Fruit fly (Drosophila melanogaster) whole organism, embryonic: ENCODE measurements around the gene SMC6.
A peak's percentile ranks its signal among the peaks of the same experiment; 100 is the strongest.

Source experiments
- ATbp ChIP-seq: fragments of 200-800 bp; sonication (Bioruptor generic); optimal IDR thresholded peaks from 2 replicates; lab custom pipeline; 2017; ENCODE audit warnings: missing biosample characterization, mild to moderate bottlenecking, missing genetic modification characterization, missing genetic modification reagents
- Aef1 ChIP-seq: fragments of 200-800 bp; sonication (Bioruptor generic); IDR thresholded peaks from 3 replicates; pipeline ENCODE4 v1.3.6; 2022; ENCODE audit warnings: missing biosample characterization, missing genetic modification characterization
- Bgb ChIP-seq: fragments of 200-800 bp; sonication (Bioruptor generic); IDR thresholded peaks from 2 replicates; pipeline ENCODE4 v1.3.6; 2022; ENCODE audit warnings: missing biosample characterization, missing genetic modification characterization; ENCODE audit not compliant: partially characterized antibody
- CG10654 ChIP-seq: fragments of 200-800 bp; sonication (Bioruptor generic); optimal IDR thresholded peaks from 2 replicates; lab custom pipeline; 2016; ENCODE audit warnings: missing biosample characterization, missing genetic modification characterization
- CG12104 ChIP-seq: fragments of 200-800 bp; sonication (Bioruptor generic); optimal IDR thresholded peaks from 3 replicates; lab custom pipeline; 2016; ENCODE audit warnings: missing biosample characterization, missing genetic modification characterization
- CG13624 ChIP-seq: fragments of 200-800 bp; sonication (Bioruptor generic); optimal IDR thresholded peaks from 2 replicates; lab custom pipeline; 2016; ENCODE audit warnings: missing biosample characterization, missing genetic modification characterization
- CG14014 ChIP-seq: fragments of 200-800 bp; sonication (Bioruptor generic); IDR thresholded peaks from 2 replicates; pipeline ENCODE4 v1.3.6; 2022; ENCODE audit warnings: missing biosample characterization, missing genetic modification characterization
- CG14710 ChIP-seq: fragments of 200-800 bp; sonication (Bioruptor generic); optimal IDR thresholded peaks from 3 replicates; lab custom pipeline; 2019; ENCODE audit warnings: missing biosample characterization, mild to moderate bottlenecking, missing genetic modification characterization, moderate library complexity
- CG1647 ChIP-seq: fragments of 200-800 bp; sonication (Bioruptor generic); optimal IDR thresholded peaks from 3 replicates; lab custom pipeline; 2016; ENCODE audit warnings: missing biosample characterization, missing genetic modification characterization
- CG16813 ChIP-seq: fragments of 200-800 bp; sonication (Bioruptor generic); IDR thresholded peaks from 3 replicates; pipeline ENCODE4 v1.3.6; 2022; ENCODE audit warnings: missing biosample characterization, missing genetic modification characterization; ENCODE audit not compliant: partially characterized antibody
- CG16863 ChIP-seq: fragments of 200-800 bp; sonication (Bioruptor generic); optimal IDR thresholded peaks from 3 replicates; lab custom pipeline; 2016; ENCODE audit warnings: missing biosample characterization, missing genetic modification characterization
- CG17328 ChIP-seq: fragments of 200-800 bp; sonication (Bioruptor generic); IDR thresholded peaks from 2 replicates; pipeline ENCODE4 v1.3.6; 2022; ENCODE audit warnings: missing biosample characterization, missing genetic modification characterization
- CG17359 ChIP-seq: fragments of 200-800 bp; sonication (Bioruptor generic); optimal IDR thresholded peaks from 3 replicates; lab custom pipeline; 2018; ENCODE audit warnings: missing biosample characterization, mild to moderate bottlenecking, missing genetic modification characterization, moderate library complexity
- CG17385 ChIP-seq: fragments of 200-800 bp; sonication (Bioruptor generic); optimal IDR thresholded peaks from 3 replicates; lab custom pipeline; 2018; ENCODE audit warnings: missing biosample characterization, mild to moderate bottlenecking, missing genetic modification characterization
- CG18011 ChIP-seq: fragments of 200-800 bp; sonication (Bioruptor generic); optimal IDR thresholded peaks from 2 replicates; lab custom pipeline; 2017; ENCODE audit warnings: missing biosample characterization, missing genetic modification characterization, mild to moderate bottlenecking, moderate library complexity, missing genotype
- CG2889 ChIP-seq: fragments of 200-800 bp; sonication (Bioruptor generic); IDR thresholded peaks from 3 replicates; pipeline ENCODE4 v1.3.6; 2022; ENCODE audit warnings: missing biosample characterization, missing genetic modification characterization
- CG42726 ChIP-seq: fragments of 200-800 bp; sonication (Bioruptor generic); IDR thresholded peaks from 2 replicates; pipeline ENCODE4 v1.3.6; 2022; ENCODE audit warnings: missing biosample characterization, missing genetic modification characterization; ENCODE audit not compliant: partially characterized antibody
- CG5953 ChIP-seq: fragments of 200-800 bp; sonication (Bioruptor generic); IDR thresholded peaks from 2 replicates; pipeline ENCODE4 v1.3.6; 2022; ENCODE audit warnings: missing biosample characterization, missing genetic modification characterization
- CG7372 ChIP-seq: fragments of 200-800 bp; sonication (Bioruptor generic); IDR thresholded peaks from 2 replicates; pipeline ENCODE4 v1.3.6; 2022; ENCODE audit warnings: missing biosample characterization, missing genetic modification characterization
- CG8089 ChIP-seq: fragments of 200-800 bp; sonication (Bioruptor generic); optimal IDR thresholded peaks from 3 replicates; lab custom pipeline; 2016; ENCODE audit warnings: missing biosample characterization, missing genetic modification characterization
- CoRest ChIP-seq: fragments of 200-800 bp; sonication (Bioruptor generic); optimal IDR thresholded peaks from 3 replicates; lab custom pipeline; 2018; ENCODE audit warnings: missing biosample characterization, mild to moderate bottlenecking, missing genetic modification characterization, moderate library complexity
- E2f2 ChIP-seq: fragments of 200-800 bp; sonication (Bioruptor generic); IDR thresholded peaks from 2 replicates; pipeline ENCODE4 v1.3.6; 2022; ENCODE audit warnings: missing biosample characterization, missing genetic modification characterization
- Lhr ChIP-seq: fragments of 200-800 bp; sonication (Bioruptor generic); optimal IDR thresholded peaks from 3 replicates; lab custom pipeline; 2017; ENCODE audit warnings: mild to moderate bottlenecking, missing biosample characterization, missing genetic modification reagents, missing genetic modification characterization
- Meics ChIP-seq: fragments of 200-800 bp; sonication (Bioruptor generic); optimal IDR thresholded peaks from 2 replicates; lab custom pipeline; 2017; ENCODE audit warnings: missing biosample characterization, mild to moderate bottlenecking, missing genetic modification characterization
- Mes4 ChIP-seq: fragments of 200-800 bp; sonication (Bioruptor generic); optimal IDR thresholded peaks from 2 replicates; lab custom pipeline; 2016; ENCODE audit warnings: missing biosample characterization, missing genetic modification characterization
- Trl ChIP-seq, 3 experiments: fragments of >200 bp in 2 of 3; fragments of 200-800 bp in 1 of 3; sonication (Bioruptor generic) in 1 of 3; optimal IDR thresholded peaks; 2 replicates in 1 of 3; 3 replicates in 2 of 3; lab custom pipeline; 2016 to 2017; ENCODE audit warnings: missing biosample characterization in 1 of 3, missing genetic modification characterization in 1 of 3
- abd-A ChIP-seq: fragments of 200-800 bp; sonication (Bioruptor generic); optimal IDR thresholded peaks from 3 replicates; lab custom pipeline; 2019; ENCODE audit warnings: missing biosample characterization, mild to moderate bottlenecking, missing genetic modification characterization, moderate library complexity
- al ChIP-seq: fragments of 200-800 bp; sonication (Bioruptor generic); IDR thresholded peaks from 2 replicates; pipeline ENCODE4 v1.3.6; 2022; ENCODE audit warnings: missing biosample characterization, missing genetic modification characterization
- ato ChIP-seq: fragments of 200-800 bp; sonication (Bioruptor generic); IDR thresholded peaks from 2 replicates; pipeline ENCODE4 v1.3.6; 2022; ENCODE audit warnings: missing biosample characterization, missing genetic modification characterization; ENCODE audit not compliant: partially characterized antibody
- bab2 ChIP-seq: fragments of 200-800 bp; sonication (Bioruptor generic); optimal IDR thresholded peaks from 2 replicates; lab custom pipeline; 2016; ENCODE audit warnings: missing biosample characterization, missing genetic modification characterization
- chif ChIP-seq, 2 experiments: fragments of 200-800 bp; sonication (Bioruptor generic); optimal IDR thresholded peaks; 3 replicates each; lab custom pipeline; 2016; ENCODE audit warnings: missing biosample characterization in 2 of 2, missing genetic modification characterization in 2 of 2
- ci ChIP-seq: fragments of 200-800 bp; sonication (Bioruptor generic); IDR thresholded peaks from 3 replicates; pipeline ENCODE4 v1.3.6; 2022; ENCODE audit warnings: missing biosample characterization, missing genetic modification characterization
- da ChIP-seq: fragments of 200-800 bp; sonication (Bioruptor generic); optimal IDR thresholded peaks from 2 replicates; lab custom pipeline; 2016; ENCODE audit warnings: missing biosample characterization, missing genetic modification characterization
- dati ChIP-seq: fragments of 200-800 bp; sonication (Bioruptor generic); IDR thresholded peaks from 2 replicates; pipeline ENCODE4 v1.3.6; 2022; ENCODE audit warnings: missing biosample characterization, missing genetic modification characterization
- dmrt99B ChIP-seq: fragments of 200-800 bp; sonication (Bioruptor generic); optimal IDR thresholded peaks from 2 replicates; lab custom pipeline; 2018; ENCODE audit warnings: missing biosample characterization, mild to moderate bottlenecking, missing genetic modification characterization, moderate library complexity
- ewg ChIP-seq: fragments of 200-800 bp; sonication (Bioruptor generic); optimal IDR thresholded peaks from 3 replicates; lab custom pipeline; 2017; ENCODE audit warnings: mild to moderate bottlenecking, missing biosample characterization, missing genetic modification reagents, missing genetic modification characterization
- grau ChIP-seq: fragments of 200-800 bp; optimal IDR thresholded peaks from 3 replicates; lab custom pipeline; 2019; ENCODE audit warnings: missing biosample characterization, mild to moderate bottlenecking, missing genetic modification characterization, moderate library complexity
- gsb ChIP-seq: fragments of 200-800 bp; sonication (Bioruptor generic); IDR thresholded peaks from 2 replicates; pipeline ENCODE4 v1.3.6; 2022; ENCODE audit warnings: missing biosample characterization, missing genetic modification characterization
- ken ChIP-seq: fragments of 200-800 bp; sonication (Bioruptor generic); IDR thresholded peaks from 3 replicates; pipeline ENCODE4 v1.3.6; 2022; ENCODE audit warnings: missing biosample characterization, missing genetic modification characterization
- nau ChIP-seq: fragments of 200-800 bp; sonication (Bioruptor generic); optimal IDR thresholded peaks from 3 replicates; lab custom pipeline; 2017; ENCODE audit warnings: missing biosample characterization, mild to moderate bottlenecking, missing genetic modification characterization, missing genetic modification reagents
- pan ChIP-seq, 4 experiments: fragments of >200 bp in 3 of 4; fragments of 200-800 bp in 1 of 4; sonication (Bioruptor generic) in 1 of 4; optimal IDR thresholded peaks in 3 of 4; IDR thresholded peaks in 1 of 4; 2 replicates each; pipeline versions ENCODE4 v1.3.6 to Lab custom; 2017 to 2022; ENCODE audit warnings: missing biosample characterization in 2 of 4, missing genetic modification characterization in 2 of 4, mixed read lengths in 1 of 4
- pnt ChIP-seq: fragments of 200-800 bp; sonication (Bioruptor generic); optimal IDR thresholded peaks from 3 replicates; lab custom pipeline; 2016; ENCODE audit warnings: missing biosample characterization, missing genetic modification characterization
- ro ChIP-seq: fragments of 200-800 bp; sonication (Bioruptor generic); IDR thresholded peaks from 2 replicates; pipeline ENCODE4 v1.3.6; 2022; ENCODE audit warnings: missing biosample characterization, missing genetic modification characterization
- salm ChIP-seq: fragments of 200-800 bp; sonication (Bioruptor generic); optimal IDR thresholded peaks from 2 replicates; lab custom pipeline; 2018; ENCODE audit warnings: missing biosample characterization, mild to moderate bottlenecking, missing genetic modification characterization
- sqz ChIP-seq: fragments of 200-800 bp; sonication (Bioruptor generic); optimal IDR thresholded peaks from 3 replicates; lab custom pipeline; 2018; ENCODE audit warnings: missing biosample characterization, mild to moderate bottlenecking, missing genetic modification characterization
- yki ChIP-seq: fragments of >200 bp; optimal IDR thresholded peaks from 3 replicates; lab custom pipeline; 2018
- zfh1 ChIP-seq: fragments of 200-800 bp; sonication (Bioruptor generic); IDR thresholded peaks from 3 replicates; pipeline ENCODE4 v1.3.6; 2022; ENCODE audit warnings: missing biosample characterization, missing genetic modification characterization

SMC6 gene

DNA sequence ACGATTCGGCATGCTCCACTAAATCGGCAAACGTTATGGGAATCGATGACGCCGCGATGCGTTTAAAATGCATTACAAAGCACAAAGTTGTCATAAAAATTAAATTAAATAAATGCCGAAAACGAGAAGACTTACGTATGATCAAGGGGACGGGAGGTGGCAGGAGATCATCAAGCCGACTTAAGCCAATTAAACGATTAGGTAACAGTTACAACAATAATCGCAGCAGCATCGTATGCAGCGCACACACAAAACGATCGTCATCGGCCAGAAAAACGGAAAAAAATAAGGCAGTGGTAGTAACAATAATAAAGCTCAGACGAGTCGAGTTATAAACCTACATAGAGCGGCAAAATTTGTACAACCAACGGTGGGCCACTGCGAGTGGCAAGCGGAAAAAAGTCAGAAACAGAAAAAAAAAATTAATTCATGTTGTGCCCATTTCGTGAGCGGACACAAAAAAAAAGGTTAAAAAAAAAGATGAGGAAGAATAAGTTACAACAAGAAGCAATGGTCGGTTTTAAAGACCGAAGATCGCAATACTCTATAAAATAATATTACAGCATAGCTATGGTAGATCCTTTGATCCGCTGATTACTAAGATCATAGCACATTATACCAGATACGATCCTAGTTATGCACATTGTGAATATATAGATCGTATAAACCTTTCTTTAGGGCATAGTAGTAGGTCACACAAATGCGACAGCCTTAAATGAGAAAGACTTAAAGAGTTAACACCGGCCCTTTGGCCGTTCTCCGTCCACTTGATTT is 13.3 kb upstream of the SMC6 start (continued):
- TF ChIP-seq CG14710 (tag; lab: Kevin White, UChicago) (peak; percentile 41), E2f2 (GFP tag; lab: Robert Waterston, UW) (peak; percentile 22; the same call in 1 of the 2 replicates), ewg (GFP tag; lab: Kevin White, UChicago) (peak; percentile 38), al (GFP tag; lab: Robert Waterston, UW) (no peak), CG1647 (peak; percentile 13), CG16863 (peak; percentile 4), Mes4 (GFP tag; lab: Kevin White, UChicago) (no peak), grau (peak; percentile 47), da (GFP tag; lab: Kevin White, UChicago) (no peak), Aef1 (0 out of 3 replicates have a peak, but pooled peaks have one; percentile 13), ATbp (GFP tag; lab: Kevin White, UChicago) (peak; percentile 72), CG16813 (GFP tag; lab: Robert Waterston, UW) (no peak), Trl (optimal IDR thresholded peaks at IDR 0.05; lab: Kevin White, UChicago) (no peak), Trl (GFP tag; optimal IDR thresholded peaks at IDR 0.05; lab: Kevin White, UChicago) (peak; percentile 15), ro (GFP tag; lab: Robert Waterston, UW) (no peak), CoRest (peak; percentile 60), Lhr (GFP tag; lab: Kevin White, UChicago) (no peak), CG18011 (no peak), CG7372 (GFP tag; lab: Robert Waterston, UW) (peak; percentile 48; the same call in 1 of the 2 replicates), CG2889 (GFP tag; lab: Robert Waterston, UW) (no peak; the same call in 2 of the 3 replicates), Bgb (no peak), yki (lab: Kevin White, UChicago) (no peak), nau (GFP tag; lab: Kevin White, UChicago) (no peak), CG13624 (GFP tag; lab: Kevin White, UChicago) (no peak), chif (GFP tag; optimal IDR thresholded peaks at IDR 0.05; lab: Kevin White, UChicago) (peak; percentile 12 to 39), dmrt99B (peak; percentile 85), ken (GFP tag; lab: Robert Waterston, UW) (peak; percentile 68), pnt (peak; percentile 40), ato (GFP tag; lab: Robert Waterston, UW) (no peak), CG8089 (GFP tag; lab: Kevin White, UChicago) (no peak), CG5953 (peak; percentile 16; the same call in 1 of the 2 replicates), abd-A (tag; lab: Kevin White, UChicago) (no peak), CG12104 (peak; percentile 16), salm (tag; lab: Kevin White, UChicago) (peak; percentile 23), CG17359 (peak; percentile 83), pan (optimal IDR thresholded peaks at IDR 0.05; lab: Kevin White, UChicago) (no peak), pan (GFP tag; optimal IDR thresholded peaks at IDR 0.05 in 1 of 2, IDR thresholded peaks at IDR 0.05 in 1 of 2) (peak in 1 of 2 experiments; percentile 51), CG42726 (GFP tag; lab: Robert Waterston, UW) (no peak), ci (peak; percentile 92), Meics (GFP tag; lab: Kevin White, UChicago) (peak; percentile 9), zfh1 (GFP tag; lab: Robert Waterston, UW) (peak; percentile 58; the same call in 1 of the 3 replicates), gsb (GFP tag; lab: Robert Waterston, UW) (0 out of 2 replicates have a peak, but pooled peaks have one; percentile 15), dati (GFP tag; lab: Robert Waterston, UW) (peak; percentile 58; the same call in 1 of the 2 replicates), CG17328 (peak; percentile 65), CG14014 (GFP tag; lab: Robert Waterston, UW) (0 out of 2 replicates have a peak, but pooled peaks have one; percentile 22), CG10654 (peak; percentile 26), bab2 (GFP tag; lab: Kevin White, UChicago) (peak; percentile 11), CG17385 (GFP tag; lab: Kevin White, UChicago) (peak; percentile 60), sqz (GFP tag; lab: Kevin White, UChicago) (peak; percentile 90)
